Worm (Caenorhabditis elegans) whole organism, mixed stage, embryonic: ENCODE measurements around the gene acbp-7.

Source experiments
- ceh-39 ChIP-seq: fragments of 150-350 bp; optimal IDR thresholded peaks from 2 replicates; lab custom pipeline; 2014; ENCODE audit warnings: missing biosample characterization, missing genetic modification characterization
- lin-32 ChIP-seq: fragments of 200-800 bp; sonication (Bioruptor generic); optimal IDR thresholded peaks from 2 replicates; lab custom pipeline; 2018; ENCODE audit warnings: mild to moderate bottlenecking, missing genetic modification characterization, missing compliant biosample characterization
- lsy-2 ChIP-seq: fragments of 150-350 bp; optimal IDR thresholded peaks from 2 replicates; lab custom pipeline; 2014; ENCODE audit warnings: missing biosample characterization, missing genetic modification characterization
- mab-5 ChIP-seq: fragments of 150-350 bp; optimal IDR thresholded peaks from 2 replicates; lab custom pipeline; 2014; ENCODE audit warnings: missing biosample characterization, missing genetic modification characterization
- mep-1 ChIP-seq: fragments of 150-350 bp; optimal IDR thresholded peaks from 2 replicates; lab custom pipeline; 2017; ENCODE audit warnings: missing biosample characterization, missing genetic modification reagents, missing genetic modification characterization, inconsistent platforms
- nhr-12 ChIP-seq: fragments of 150-350 bp; optimal IDR thresholded peaks from 2 replicates; lab custom pipeline; 2014; ENCODE audit warnings: missing biosample characterization, missing genetic modification characterization
- nhr-76 ChIP-seq: sonication (generic microtip); optimal IDR thresholded peaks from 2 replicates; lab custom pipeline; 2017; ENCODE audit warnings: missing biosample characterization, missing genetic modification characterization
- pha-4 ChIP-seq: fragments of 150-350 bp; optimal IDR thresholded peaks from 2 replicates; lab custom pipeline; 2018; ENCODE audit warnings: missing biosample characterization, missing genetic modification reagents, missing genetic modification characterization
- snpc-4 ChIP-seq: fragments of 150-350 bp; optimal IDR thresholded peaks from 2 replicates; lab custom pipeline; 2014; ENCODE audit warnings: missing biosample characterization, missing genetic modification characterization
- unc-39 ChIP-seq: fragments of 150-350 bp; optimal IDR thresholded peaks from 2 replicates; lab custom pipeline; 2014; ENCODE audit warnings: missing biosample characterization, missing genetic modification characterization

- TF ChIP-seq lsy-2 (tag; lab: Kevin White, UChicago) = peak; percentile 52
- TF ChIP-seq nhr-76 (tag; lab: Kevin White, UChicago) = no peak
- no peak for TF ChIP-seq ceh-39 (tag; lab: Kevin White, UChicago)
- TF ChIP-seq pha-4 (tag; lab: Kevin White, UChicago) = peak; percentile 41
- peak; percentile 23 for TF ChIP-seq mep-1 (tag; lab: Kevin White, UChicago)
- TF ChIP-seq mab-5 (tag; lab: Kevin White, UChicago) = no peak
- no peak for TF ChIP-seq unc-39
- TF ChIP-seq nhr-12 = no peak
- TF ChIP-seq snpc-4 = no peak
- TF ChIP-seq lin-32 (GFP tag; lab: Kevin White, UChicago) = no peak
Measured at ce11 chrIII:4850139-4850538, 12.6 kb downstream of the acbp-7 start, which contains the start of gene F26A1.1.
